Fruit fly (Drosophila melanogaster): Measurements from ENCODE around the gene Pink1.

Gene Pink1

DNA sequence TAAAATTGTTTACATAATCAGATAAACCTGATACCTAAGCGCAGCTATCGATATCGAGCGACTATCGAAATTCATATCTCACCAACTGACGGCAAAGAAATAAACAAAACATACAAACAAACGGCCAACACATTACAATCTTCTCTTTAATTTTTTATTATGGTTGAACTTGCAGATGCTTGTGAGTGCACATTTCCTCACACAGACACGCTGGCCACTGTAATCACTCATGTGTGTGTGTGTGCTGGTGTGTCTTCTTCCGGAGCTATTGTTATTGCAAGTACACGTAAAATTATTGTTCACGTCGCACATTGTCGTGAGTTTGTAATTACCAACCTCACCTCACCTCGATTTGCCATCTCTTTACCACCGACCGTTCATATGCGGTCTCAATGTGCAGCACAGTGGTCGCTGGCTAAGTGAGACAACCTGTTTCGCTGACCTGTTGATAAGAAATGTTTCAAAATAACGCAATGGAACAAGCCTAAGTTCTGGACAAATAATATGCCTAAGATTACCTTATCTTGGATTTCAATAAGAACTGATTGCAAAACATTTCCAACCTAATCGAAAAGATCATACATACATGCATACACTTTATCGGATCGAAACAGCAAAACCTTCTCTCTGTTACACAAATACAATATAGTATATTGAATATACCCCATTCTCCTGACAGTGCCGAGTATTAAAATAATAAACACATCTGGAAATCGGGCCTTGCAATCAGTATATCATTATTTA lies 21.6 kb downstream of the Pink1 start:
- TF ChIP-seq achi (GFP tag; optimal IDR thresholded peaks at IDR 0.05), result peak; percentile 40
- peak; percentile 30 for TF ChIP-seq lz (GFP tag; optimal IDR thresholded peaks at IDR 0.05)
- no peak for TF ChIP-seq CG34406 (GFP tag; optimal IDR thresholded peaks at IDR 0.05)
- peak; percentile 52; the same call in 1 of the 2 replicates for TF ChIP-seq CG15336 (GFP tag; IDR thresholded peaks at IDR 0.05)
- TF ChIP-seq acj6 (GFP tag; optimal IDR thresholded peaks at IDR 0.05), result peak; percentile 25
- peak; percentile 28 for TF ChIP-seq spab (GFP tag; optimal IDR thresholded peaks at IDR 0.05)
- TF ChIP-seq ss (GFP tag; optimal IDR thresholded peaks at IDR 0.05), result peak in 1 of 2 experiments; percentile 48
- peak; percentile 26 for TF ChIP-seq CG3032 (tag; optimal IDR thresholded peaks at IDR 0.05)
- no peak for TF ChIP-seq CG7368 (GFP tag; optimal IDR thresholded peaks at IDR 0.05)
- TF ChIP-seq CG6276 (GFP tag; optimal IDR thresholded peaks at IDR 0.05), result peak; percentile 21
- no peak for TF ChIP-seq CG9139 (GFP tag; optimal IDR thresholded peaks at IDR 0.05)
- peak; percentile 46 for TF ChIP-seq Sox14 (GFP tag; optimal IDR thresholded peaks at IDR 0.05)
- peak; percentile 54 for TF ChIP-seq CG32006 (GFP tag; optimal IDR thresholded peaks at IDR 0.05)
- TF ChIP-seq dsx (GFP tag; optimal IDR thresholded peaks at IDR 0.05; ENCODE audit: poor library complexity, severe bottlenecking), result peak; percentile 26
- peak; percentile 22 for TF ChIP-seq Smox (GFP tag; optimal IDR thresholded peaks at IDR 0.05)
- peak; percentile 34 for TF ChIP-seq CG4318 (GFP tag; optimal IDR thresholded peaks at IDR 0.05)
- peak; percentile 56 for TF ChIP-seq esn (GFP tag; optimal IDR thresholded peaks at IDR 0.05)
- no peak for TF ChIP-seq CG11762 (GFP tag; optimal IDR thresholded peaks at IDR 0.05; ENCODE audit: insufficient read depth)
- TF ChIP-seq OdsH (GFP tag; optimal IDR thresholded peaks at IDR 0.05), result no peak
- peak; percentile 24 for TF ChIP-seq Ets21C (GFP tag; optimal IDR thresholded peaks at IDR 0.05)
- TF ChIP-seq Met (GFP tag; optimal IDR thresholded peaks at IDR 0.05), result peak; percentile 7
- peak; percentile 91 for TF ChIP-seq Eip78C (GFP tag)
- peak; percentile 46 for TF ChIP-seq CG6808 (GFP tag; optimal IDR thresholded peaks at IDR 0.05)
- no peak for TF ChIP-seq fd85E (GFP tag; optimal IDR thresholded peaks at IDR 0.05)
- peak; percentile 1 for TF ChIP-seq Lpt (GFP tag; optimal IDR thresholded peaks at IDR 0.05)
- peak; percentile 20 for TF ChIP-seq pdm3 (GFP tag; optimal IDR thresholded peaks at IDR 0.05)
- no peak for TF ChIP-seq Hr38 (GFP tag; optimal IDR thresholded peaks at IDR 0.05)
- TF ChIP-seq salr (GFP tag; optimal IDR thresholded peaks at IDR 0.05), result peak; percentile 5 to 32
- TF ChIP-seq Ets96B (tag; optimal IDR thresholded peaks at IDR 0.05), result peak; percentile 15
- peak; percentile 0 for TF ChIP-seq CG3919 (GFP tag; optimal IDR thresholded peaks at IDR 0.05)
- 0 out of 3 replicates have a peak, but pooled peaks have one; percentile 16 for TF ChIP-seq eg (GFP tag; IDR thresholded peaks at IDR 0.05)
- peak; percentile 86 for TF ChIP-seq svp (GFP tag)
- peak; percentile 32 for TF ChIP-seq topi (GFP tag; optimal IDR thresholded peaks at IDR 0.05)
- peak; percentile 43 for TF ChIP-seq CG10631 (GFP tag; optimal IDR thresholded peaks at IDR 0.05)
- peak; percentile 7 for TF ChIP-seq fd59A (GFP tag; optimal IDR thresholded peaks at IDR 0.05)
- no peak for TF ChIP-seq cyc (GFP tag; optimal IDR thresholded peaks at IDR 0.05)
- TF ChIP-seq Eip75B (GFP tag; optimal IDR thresholded peaks at IDR 0.05), result peak; percentile 49
- TF ChIP-seq Hr4 (GFP tag; optimal IDR thresholded peaks at IDR 0.05), result peak; percentile 59
- peak; percentile 16 for TF ChIP-seq CG8632 (GFP tag; optimal IDR thresholded peaks at IDR 0.05)
- peak; percentile 40 for TF ChIP-seq CG10669 (GFP tag; optimal IDR thresholded peaks at IDR 0.05)
- TF ChIP-seq vri (GFP tag; optimal IDR thresholded peaks at IDR 0.05), result no peak
- TF ChIP-seq CG1621 (tag; optimal IDR thresholded peaks at IDR 0.05), result peak; percentile 19

Measured in whole organism, prepupa.